Fruit fly (Drosophila melanogaster): ENCODE results near the gene papi.
A peak's percentile ranks its signal among the peaks of the same experiment; 100 is the strongest.

Gene papi

DNA sequence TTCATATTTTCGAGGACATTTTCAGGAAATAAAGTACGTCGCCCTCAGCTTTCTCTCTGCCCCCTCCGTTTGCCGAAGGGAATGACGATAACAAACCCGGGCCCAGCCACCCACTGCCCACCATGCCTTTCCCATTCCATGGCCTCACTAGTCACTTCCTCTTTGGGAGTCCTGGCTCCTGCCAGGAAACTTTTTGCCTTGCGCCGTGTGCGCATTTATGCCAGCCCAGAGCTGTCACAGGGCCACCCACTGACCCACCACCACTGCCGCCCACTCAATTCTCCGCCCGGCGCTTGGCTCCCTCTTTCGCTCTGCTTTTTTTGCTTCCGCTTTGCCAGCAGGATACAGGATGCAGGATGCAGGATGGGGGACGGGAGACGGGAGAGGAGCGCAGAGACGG lies 33.1 kb upstream of the papi start:
- TF ChIP-seq CG17806 (tag; optimal IDR thresholded peaks at IDR 0.05) (no peak), Pif1A (GFP tag; optimal IDR thresholded peaks at IDR 0.05) (no peak), CG10348 (GFP tag; IDR thresholded peaks at IDR 0.05) (no peak), CG12605 (GFP tag; IDR thresholded peaks at IDR 0.05) (no peak), CG13204 (GFP tag; optimal IDR thresholded peaks at IDR 0.05) (no peak)

DNA sequence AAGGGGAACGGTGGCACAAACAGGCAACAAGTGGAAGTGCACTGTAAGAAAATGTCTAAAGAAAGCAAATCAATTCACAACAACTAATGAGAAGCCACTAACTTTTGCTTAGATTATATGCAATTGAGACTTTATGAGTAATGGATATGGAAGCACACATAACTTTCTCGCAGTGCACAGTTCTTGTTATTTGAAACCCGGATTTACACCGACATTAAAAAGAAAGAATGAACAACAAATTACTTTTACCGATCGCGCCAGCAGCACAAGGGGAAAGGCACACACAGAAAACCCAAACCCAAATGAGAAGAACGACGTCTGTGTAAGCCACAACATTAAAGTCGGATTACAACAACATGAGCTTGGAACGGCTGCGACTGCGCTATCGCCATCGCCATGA lies 31.4 kb upstream of the papi start:
- TF ChIP-seq EcR (GFP tag; optimal IDR thresholded peaks at IDR 0.05) (no peak), Snoo (tag; optimal IDR thresholded peaks at IDR 0.05) (peak; percentile 82), CG10348 (GFP tag; IDR thresholded peaks at IDR 0.05) (0 out of 2 replicates have a peak, but pooled peaks have one; percentile 20), CG8301 (tag; optimal IDR thresholded peaks at IDR 0.05) (peak; percentile 78), Ets98B (GFP tag; IDR thresholded peaks at IDR 0.05) (peak; percentile 58), rn (GFP tag; IDR thresholded peaks at IDR 0.05) (no peak), gl (tag; optimal IDR thresholded peaks at IDR 0.05) (no peak), CG4496 (GFP tag; IDR thresholded peaks at IDR 0.05) (peak; percentile 81), CG13204 (GFP tag; optimal IDR thresholded peaks at IDR 0.05) (no peak), CG17806 (tag; optimal IDR thresholded peaks at IDR 0.05) (peak; percentile 56), CG9948 (tag; optimal IDR thresholded peaks at IDR 0.05) (peak; percentile 45), CG8159 (tag; optimal IDR thresholded peaks at IDR 0.05) (peak; percentile 48), D1 (tag; optimal IDR thresholded peaks at IDR 0.05) (no peak), CG34367 (tag; optimal IDR thresholded peaks at IDR 0.05) (peak; percentile 28), fd96Ca (GFP tag; IDR thresholded peaks at IDR 0.05) (peak; percentile 62; the same call in 2 of the 3 replicates), CG32121 (GFP tag; IDR thresholded peaks at IDR 0.05) (no peak), CG14655 (GFP tag; optimal IDR thresholded peaks at IDR 0.05) (peak; percentile 77), CG15710 (tag; optimal IDR thresholded peaks at IDR 0.05) (peak; percentile 36), Pif1B (GFP tag; optimal IDR thresholded peaks at IDR 0.05) (peak; percentile 64), CG12605 (GFP tag; IDR thresholded peaks at IDR 0.05) (peak; percentile 59; the same call in 1 of the 2 replicates), Pif1A (GFP tag; optimal IDR thresholded peaks at IDR 0.05) (peak; percentile 71)

DNA sequence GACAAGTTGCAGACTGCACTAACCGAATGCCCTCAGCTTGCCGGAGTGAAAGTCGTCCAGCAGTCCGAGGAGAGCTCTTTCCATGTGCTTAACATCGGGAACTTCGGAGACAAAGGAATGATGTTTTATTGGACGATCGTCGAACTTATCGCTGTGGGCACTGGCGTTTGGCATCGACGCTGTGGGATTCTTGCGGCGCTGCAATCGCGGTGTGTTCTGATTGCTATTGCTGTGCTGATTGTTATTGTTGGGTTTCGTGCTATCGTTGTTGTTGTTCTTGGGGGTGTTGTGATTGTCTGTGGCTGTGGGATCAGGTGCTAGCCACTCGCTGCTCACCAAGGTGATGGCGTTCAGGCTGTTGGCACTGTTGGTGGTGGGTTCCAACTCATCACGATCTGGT lies 29.9 kb upstream of the papi start:
- TF ChIP-seq CG10348 (GFP tag; IDR thresholded peaks at IDR 0.05) (no peak), Snoo (tag; optimal IDR thresholded peaks at IDR 0.05) (no peak), CG15710 (tag; optimal IDR thresholded peaks at IDR 0.05) (no peak), CG14655 (GFP tag; optimal IDR thresholded peaks at IDR 0.05) (no peak), CG8301 (tag; optimal IDR thresholded peaks at IDR 0.05) (no peak), CG8159 (tag; optimal IDR thresholded peaks at IDR 0.05) (no peak), CG17806 (tag; optimal IDR thresholded peaks at IDR 0.05) (no peak), CG13204 (GFP tag; optimal IDR thresholded peaks at IDR 0.05) (no peak), CG32121 (GFP tag; IDR thresholded peaks at IDR 0.05) (no peak), Pif1B (GFP tag; optimal IDR thresholded peaks at IDR 0.05) (no peak), Pif1A (GFP tag; optimal IDR thresholded peaks at IDR 0.05) (no peak), D1 (tag; optimal IDR thresholded peaks at IDR 0.05) (no peak), EcR (GFP tag; optimal IDR thresholded peaks at IDR 0.05) (no peak)

DNA sequence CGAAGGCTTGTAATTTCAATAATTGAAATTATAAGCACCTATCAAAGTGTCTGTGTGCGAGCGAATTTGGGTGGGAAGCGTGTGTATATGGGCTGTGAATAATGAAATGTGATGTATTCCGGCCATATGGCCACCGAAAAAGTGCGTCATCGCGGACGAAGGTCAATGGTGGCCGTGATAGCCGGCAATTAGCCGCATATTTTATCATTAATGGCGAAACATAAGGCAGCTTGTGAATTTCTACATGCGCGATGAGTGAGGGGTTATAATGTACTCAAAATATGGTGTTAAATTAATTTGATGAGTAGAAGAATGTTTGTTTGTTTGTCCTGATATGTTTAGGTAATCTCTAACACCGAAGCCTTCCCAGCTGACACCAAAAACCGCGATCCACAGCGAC lies 29.1 kb upstream of the papi start:
- no peak for TF ChIP-seq CG13204 (GFP tag; optimal IDR thresholded peaks at IDR 0.05)
- TF ChIP-seq CG4496 (GFP tag; IDR thresholded peaks at IDR 0.05), result no peak
- TF ChIP-seq Ets98B (GFP tag; IDR thresholded peaks at IDR 0.05), result no peak
- no peak for TF ChIP-seq Pif1A (GFP tag; optimal IDR thresholded peaks at IDR 0.05)
- TF ChIP-seq fd96Ca (GFP tag; IDR thresholded peaks at IDR 0.05), result no peak
- TF ChIP-seq D1 (tag; optimal IDR thresholded peaks at IDR 0.05), result no peak
- TF ChIP-seq CG34367 (tag; optimal IDR thresholded peaks at IDR 0.05), result no peak
- TF ChIP-seq CG8301 (tag; optimal IDR thresholded peaks at IDR 0.05), result no peak
- no peak for TF ChIP-seq CG8159 (tag; optimal IDR thresholded peaks at IDR 0.05)
- no peak for TF ChIP-seq CG14655 (GFP tag; optimal IDR thresholded peaks at IDR 0.05)
- TF ChIP-seq EcR (GFP tag; optimal IDR thresholded peaks at IDR 0.05), result no peak
- no peak for TF ChIP-seq CG17806 (tag; optimal IDR thresholded peaks at IDR 0.05)
- no peak for TF ChIP-seq CG12605 (GFP tag; IDR thresholded peaks at IDR 0.05)
- TF ChIP-seq Snoo (tag; optimal IDR thresholded peaks at IDR 0.05), result no peak
- no peak for TF ChIP-seq gl (tag; optimal IDR thresholded peaks at IDR 0.05)
- no peak for TF ChIP-seq CG15710 (tag; optimal IDR thresholded peaks at IDR 0.05)
- no peak for TF ChIP-seq CG9948 (tag; optimal IDR thresholded peaks at IDR 0.05)

DNA sequence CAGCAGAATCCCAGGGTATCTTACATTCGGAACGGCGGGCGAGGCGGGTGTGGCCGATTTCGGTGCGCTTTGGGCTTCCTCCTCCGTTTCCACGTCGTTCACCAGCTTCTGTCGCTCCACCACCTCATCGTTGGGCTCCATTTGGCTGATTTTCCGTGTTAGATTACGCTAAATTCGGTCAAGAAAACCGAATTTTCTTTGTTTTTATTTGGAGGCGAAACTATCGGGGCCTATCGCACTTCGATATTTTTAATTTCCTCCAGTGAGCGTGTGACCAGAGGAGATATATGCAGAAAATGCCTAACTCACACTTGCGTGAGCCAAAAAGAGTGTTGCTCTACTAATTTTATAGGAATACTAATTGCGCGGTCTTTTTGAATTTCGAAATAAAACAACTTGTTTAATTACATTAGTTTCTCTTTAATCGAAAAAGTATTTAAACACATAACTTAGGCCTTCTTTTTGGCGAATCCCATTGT lies 28.4 kb upstream of the papi start, which contains the start of gene CG10874:
Gene CG10874, minus strand, starts transcription at position 264 of the 479 bp plus-strand sequence.
- TF ChIP-seq gl (tag; optimal IDR thresholded peaks at IDR 0.05), result no peak
- TF ChIP-seq fd96Ca (GFP tag; IDR thresholded peaks at IDR 0.05), result no peak
- no peak for TF ChIP-seq CG8301 (tag; optimal IDR thresholded peaks at IDR 0.05)
- no peak for TF ChIP-seq Pif1B (GFP tag; optimal IDR thresholded peaks at IDR 0.05)
- TF ChIP-seq Snoo (tag; optimal IDR thresholded peaks at IDR 0.05), result no peak

DNA sequence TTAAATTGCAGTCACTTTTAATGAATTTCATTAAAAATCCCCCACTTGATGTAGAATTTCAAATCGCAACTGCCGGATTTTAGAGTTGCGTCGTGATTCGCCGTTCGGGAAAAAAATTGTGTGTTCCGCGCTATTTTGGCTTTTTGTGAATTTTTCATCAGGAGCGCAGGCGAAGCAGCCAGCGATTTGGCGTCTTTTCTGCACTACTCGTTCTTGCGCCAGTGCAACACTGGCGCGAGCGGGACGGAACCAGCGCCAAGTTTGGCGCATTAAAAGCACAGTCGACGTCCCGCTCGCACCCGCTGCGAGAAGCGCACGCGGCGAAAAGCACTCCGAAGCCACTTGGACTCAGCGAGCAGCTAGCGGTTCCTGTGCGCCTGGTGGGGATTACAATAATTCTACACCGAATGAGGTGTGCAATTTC lies 27.2 kb upstream of the papi start:
- TF ChIP-seq fd96Ca (GFP tag; IDR thresholded peaks at IDR 0.05) (no peak), CG14655 (GFP tag; optimal IDR thresholded peaks at IDR 0.05) (peak; percentile 32), rn (GFP tag; IDR thresholded peaks at IDR 0.05) (no peak), CG9948 (tag; optimal IDR thresholded peaks at IDR 0.05) (no peak), CG15710 (tag; optimal IDR thresholded peaks at IDR 0.05) (peak; percentile 27), Pif1A (GFP tag; optimal IDR thresholded peaks at IDR 0.05) (peak; percentile 28), CG13204 (GFP tag; optimal IDR thresholded peaks at IDR 0.05) (peak; percentile 41), CG8301 (tag; optimal IDR thresholded peaks at IDR 0.05) (peak; percentile 35), gl (tag; optimal IDR thresholded peaks at IDR 0.05) (peak; percentile 65), Snoo (tag; optimal IDR thresholded peaks at IDR 0.05) (peak; percentile 81), EcR (GFP tag; optimal IDR thresholded peaks at IDR 0.05) (peak; percentile 87), D1 (tag; optimal IDR thresholded peaks at IDR 0.05) (no peak), CG17806 (tag; optimal IDR thresholded peaks at IDR 0.05) (peak; percentile 32), CG4496 (GFP tag; IDR thresholded peaks at IDR 0.05) (no peak), CG8159 (tag; optimal IDR thresholded peaks at IDR 0.05) (peak; percentile 45), CG10348 (GFP tag; IDR thresholded peaks at IDR 0.05) (no peak), CG12605 (GFP tag; IDR thresholded peaks at IDR 0.05) (no peak), Ets98B (GFP tag; IDR thresholded peaks at IDR 0.05) (no peak), CG32121 (GFP tag; IDR thresholded peaks at IDR 0.05) (no peak), CG34367 (tag; optimal IDR thresholded peaks at IDR 0.05) (peak; percentile 12), Pif1B (GFP tag; optimal IDR thresholded peaks at IDR 0.05) (peak; percentile 33)

All from whole organism, pupa.